Worm (Caenorhabditis elegans) whole organism, early embryonic: Measurements from ENCODE around the gene brc-2.
A peak's percentile ranks its signal among the peaks of the same experiment; 100 is the strongest.

ENCODE experiments used
- B0310.2 ChIP-seq: sonication (generic microtip); optimal IDR thresholded peaks from 2 replicates; lab custom pipeline; 2016; ENCODE audit warnings: mild to moderate bottlenecking, missing genetic modification characterization, missing compliant biosample characterization
- F13C5.2 ChIP-seq: sonication (generic microtip); optimal IDR thresholded peaks from 2 replicates; lab custom pipeline; 2017; ENCODE audit warnings: mild to moderate bottlenecking, missing genetic modification characterization, inconsistent platforms, missing compliant biosample characterization
- aly-1 ChIP-seq: sonication (generic microtip); optimal IDR thresholded peaks from 2 replicates; lab custom pipeline; 2016; ENCODE audit warnings: missing genetic modification characterization, missing compliant biosample characterization
- ama-1 ChIP-seq: fragments of 150-350 bp; optimal IDR thresholded peaks from 2 replicates; lab custom pipeline; 2014
- ceh-13 ChIP-seq: fragments of 200-800 bp; sonication (Bioruptor generic); optimal IDR thresholded peaks from 2 replicates; lab custom pipeline; 2018; ENCODE audit warnings: mild to moderate bottlenecking, missing genetic modification characterization, missing compliant biosample characterization
- ceh-36 ChIP-seq: sonication (generic microtip); optimal IDR thresholded peaks from 2 replicates; lab custom pipeline; 2016; ENCODE audit warnings: missing genetic modification characterization, inconsistent platforms, missing compliant biosample characterization
- ets-7 ChIP-seq: sonication (generic microtip); optimal IDR thresholded peaks from 2 replicates; lab custom pipeline; 2016; ENCODE audit warnings: missing genotype, missing genetic modification characterization, missing compliant biosample characterization
- flt-1 ChIP-seq: fragments of 200-800 bp; sonication (Bioruptor generic); IDR thresholded peaks from 2 replicates; pipeline ENCODE4 v1.3.6; 2022; ENCODE audit warnings: missing genetic modification characterization, missing compliant biosample characterization
- hmbx-1 ChIP-seq: sonication (generic microtip); optimal IDR thresholded peaks from 2 replicates; lab custom pipeline; 2016; ENCODE audit warnings: mild to moderate bottlenecking, missing genetic modification characterization, missing compliant biosample characterization
- hmg-4 ChIP-seq: fragments of 200-800 bp; sonication (Bioruptor generic); optimal IDR thresholded peaks from 2 replicates; lab custom pipeline; 2018; ENCODE audit warnings: mild to moderate bottlenecking, missing genetic modification characterization, missing compliant biosample characterization
- hnd-1 ChIP-seq: sonication (generic microtip); optimal IDR thresholded peaks from 2 replicates; lab custom pipeline; 2016; ENCODE audit warnings: missing genetic modification characterization, missing compliant biosample characterization
- pes-1 ChIP-seq: fragments of 200-800 bp; sonication (Bioruptor generic); IDR thresholded peaks from 2 replicates; pipeline ENCODE4 v1.3.6; 2022; ENCODE audit warnings: missing genetic modification reagents, missing genetic modification characterization, missing compliant biosample characterization
- scrt-1 ChIP-seq: fragments of 200-800 bp; sonication (Bioruptor generic); IDR thresholded peaks from 2 replicates; pipeline ENCODE4 v1.3.6; 2022; ENCODE audit warnings: missing genetic modification characterization, missing compliant biosample characterization
- sea-1 ChIP-seq: fragments of 200-800 bp; sonication (Bioruptor generic); conservative IDR thresholded peaks from 2 replicates; pipeline ENCODE4 v1.3.6; 2022; ENCODE audit warnings: missing genetic modification characterization, missing compliant biosample characterization
- tbx-11 ChIP-seq: fragments of 200-800 bp; sonication (Bioruptor generic); IDR thresholded peaks from 2 replicates; pipeline ENCODE4 v1.3.6; 2022; ENCODE audit warnings: missing genetic modification characterization, missing compliant biosample characterization
- tbx-37 ChIP-seq: fragments of 200-800 bp; sonication (Bioruptor generic); conservative IDR thresholded peaks from 2 replicates; pipeline ENCODE4 v1.3.6; 2022; ENCODE audit warnings: missing genetic modification reagents, missing genetic modification characterization, missing compliant biosample characterization
- tra-4 ChIP-seq: sonication (generic microtip); optimal IDR thresholded peaks from 2 replicates; lab custom pipeline; 2017; ENCODE audit warnings: missing genetic modification characterization, missing compliant biosample characterization

The brc-2 gene

DNA sequence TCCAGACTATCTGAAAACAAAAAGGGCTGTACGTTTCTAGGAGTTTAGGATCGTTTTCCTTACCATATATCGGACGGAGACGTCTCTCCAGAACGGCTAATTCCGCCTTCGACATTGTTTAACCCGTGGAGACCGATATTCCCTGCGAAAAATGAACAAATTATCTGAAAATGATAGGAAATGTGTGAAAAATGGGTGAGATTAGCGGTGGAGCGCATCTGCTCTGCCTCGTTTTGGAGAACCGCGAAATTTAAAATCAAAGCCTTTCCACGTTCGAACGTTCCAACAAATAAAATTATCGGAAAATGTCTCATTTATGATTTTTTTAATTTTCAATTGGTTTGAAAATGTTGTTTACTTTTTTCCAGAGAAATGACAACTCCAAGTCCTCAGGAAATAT is 33.6 kb downstream of the brc-2 start, which contains the start of the genes cra-1 and kbp-1:
Gene cra-1 (minus strand): TSS at position 193 of the 400 bp plus-strand sequence.
Gene kbp-1 (plus strand): TSS at position 366 of the 400 bp plus-strand sequence.
- TF ChIP-seq F13C5.2 (peak; percentile 20), hmg-4 (GFP tag; lab: Kevin White, UChicago) (no peak)

DNA sequence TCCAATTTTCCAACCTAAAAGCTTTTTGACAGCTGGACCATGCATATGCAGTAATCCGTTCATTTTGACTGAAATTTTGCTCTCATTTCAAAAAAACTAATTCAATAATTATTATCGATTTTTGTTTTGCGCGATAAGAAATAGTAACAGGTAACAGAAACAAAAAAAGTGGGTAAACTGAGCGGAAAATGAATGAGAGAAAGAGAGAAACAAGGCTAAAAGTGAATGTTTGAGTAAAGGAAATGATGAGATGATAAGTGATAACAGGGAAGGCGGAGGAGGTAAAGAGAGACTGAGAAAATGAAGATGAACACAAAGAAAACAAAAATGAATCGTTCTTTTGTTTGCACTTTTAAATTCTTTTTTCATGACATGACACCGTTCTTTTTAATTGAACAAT is 39.0 kb downstream of the brc-2 start, which contains the start of gene sma-3:
Gene sma-3 (minus strand): TSS at position 68 of the 400 bp plus-strand sequence.
- TF ChIP-seq ceh-36, result no peak
- no peak for TF ChIP-seq tra-4

DNA sequence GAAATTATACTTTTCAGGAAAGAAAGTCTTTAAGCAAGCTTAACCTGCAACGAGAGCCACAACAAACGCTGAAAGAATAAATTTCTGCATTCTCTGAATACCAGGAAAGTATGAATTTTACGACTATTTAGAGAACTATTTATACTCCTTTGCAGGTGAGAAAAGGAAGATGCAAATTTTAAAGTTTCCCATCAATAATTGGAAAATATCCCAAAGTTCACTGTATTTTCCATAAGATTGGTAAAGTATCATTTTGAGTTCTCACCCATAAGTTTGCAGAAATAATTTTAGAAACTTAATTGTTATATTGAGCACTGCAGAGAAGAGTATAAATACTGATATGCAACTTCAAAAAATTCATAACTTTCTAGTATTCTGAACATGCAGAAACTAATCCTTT is 43.4 kb downstream of the brc-2 start, which contains the start of gene clec-158:
Gene clec-158 (minus strand): TSS at position 101 of the 400 bp plus-strand sequence.
- TF ChIP-seq ceh-13 (no peak), B0310.2 (tag; lab: Kevin White, UChicago) (no peak), ceh-36 (no peak), ama-1 (lab: Kevin White, UChicago) (no peak), ets-7 (tag; lab: Kevin White, UChicago) (no peak), sea-1 (GFP tag; lab: Robert Waterston, UW) (no peak)

DNA sequence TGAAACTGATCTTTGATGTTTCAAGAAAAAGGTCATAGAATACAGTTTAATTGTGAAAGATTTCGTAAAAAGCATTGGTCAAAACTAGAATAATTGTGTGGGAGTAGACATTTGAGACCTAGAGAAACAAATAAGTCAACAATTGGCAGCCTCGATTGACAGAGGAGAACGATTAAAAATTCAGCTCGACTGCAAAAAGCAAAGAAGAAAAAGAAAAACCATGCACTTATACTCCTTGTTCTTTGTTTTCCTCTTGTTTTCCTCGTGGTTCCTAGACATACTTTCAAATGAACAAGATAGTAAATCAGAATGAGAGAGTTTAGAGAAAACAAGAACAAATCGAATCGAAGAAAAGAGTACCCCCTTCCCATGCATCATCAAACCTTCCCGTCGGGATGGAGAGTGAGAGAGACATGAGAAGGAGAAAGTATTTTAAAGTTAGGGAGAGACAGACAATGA is 45.5 kb downstream of the brc-2 start:
- TF ChIP-seq tbx-37 (GFP tag; lab: Robert Waterston, UW) (no peak), scrt-1 (GFP tag; lab: Robert Waterston, UW) (no peak), sea-1 (GFP tag; lab: Robert Waterston, UW) (no peak), tra-4 (no peak), pes-1 (GFP tag; lab: Robert Waterston, UW) (no peak), hmbx-1 (tag; lab: Kevin White, UChicago) (no peak), ets-7 (tag; lab: Kevin White, UChicago) (no peak), hmg-4 (GFP tag; lab: Kevin White, UChicago) (no peak), ceh-36 (no peak), B0310.2 (tag; lab: Kevin White, UChicago) (no peak), flt-1 (GFP tag; lab: Robert Waterston, UW) (no peak), ceh-13 (no peak), ama-1 (lab: Kevin White, UChicago) (no peak), tbx-11 (GFP tag; lab: Robert Waterston, UW) (no peak), hnd-1 (tag; lab: Kevin White, UChicago) (no peak)

DNA sequence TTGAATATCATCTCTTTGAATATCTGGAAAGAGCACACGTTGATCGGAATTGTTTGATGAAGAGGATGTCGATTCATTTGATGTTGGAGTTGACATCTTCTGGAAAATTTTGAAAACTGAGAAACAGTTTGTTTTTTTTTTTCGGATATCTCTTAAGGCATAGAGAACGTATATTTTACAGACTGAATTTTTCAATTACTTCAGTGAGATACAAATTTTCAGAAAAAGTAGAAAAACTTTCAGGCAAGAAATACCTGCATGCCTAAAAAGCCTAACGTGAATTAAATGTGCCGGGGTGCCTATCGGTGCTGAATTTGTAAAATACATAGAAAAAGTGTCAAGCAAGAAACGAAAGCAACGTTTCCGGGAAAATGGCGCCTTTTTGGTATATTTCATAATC is 46.2 kb downstream of the brc-2 start, which contains the start of gene zak-1:
Gene zak-1 (minus strand): TSS at position 101 of the 400 bp plus-strand sequence.
- TF ChIP-seq scrt-1 (GFP tag; lab: Robert Waterston, UW) (no peak), pes-1 (GFP tag; lab: Robert Waterston, UW) (no peak), aly-1 (tag; lab: Kevin White, UChicago) (no peak)
